Fruit fly (Drosophila melanogaster): ENCODE results near the gene CG31441.
A peak's percentile ranks its signal among the peaks of the same experiment; 100 is the strongest.

The CG31441 gene

dm6 chr3R:11286948-11287347 lies 50.9 kb downstream of the CG31441 start:
- TF ChIP-seq Oaz (GFP tag; IDR thresholded peaks at IDR 0.05) = no peak
- peak; percentile 88 for TF ChIP-seq CTCF (GFP tag; optimal IDR thresholded peaks at IDR 0.05)
- peak; percentile 76 for TF ChIP-seq Ets65A (GFP tag)
- TF ChIP-seq insv (GFP tag; optimal IDR thresholded peaks at IDR 0.05) = peak in 1 of 2 experiments; percentile 9
- no peak for TF ChIP-seq CG18764 (GFP tag; optimal IDR thresholded peaks at IDR 0.05)
- peak; percentile 19; the same call in 1 of the 2 replicates for TF ChIP-seq seq (GFP tag; IDR thresholded peaks at IDR 0.05)

Measured in whole organism, embryonic.